Worm (Caenorhabditis elegans): Measurements from ENCODE around the gene Y9C2UA.1.

Gene Y9C2UA.1

DNA sequence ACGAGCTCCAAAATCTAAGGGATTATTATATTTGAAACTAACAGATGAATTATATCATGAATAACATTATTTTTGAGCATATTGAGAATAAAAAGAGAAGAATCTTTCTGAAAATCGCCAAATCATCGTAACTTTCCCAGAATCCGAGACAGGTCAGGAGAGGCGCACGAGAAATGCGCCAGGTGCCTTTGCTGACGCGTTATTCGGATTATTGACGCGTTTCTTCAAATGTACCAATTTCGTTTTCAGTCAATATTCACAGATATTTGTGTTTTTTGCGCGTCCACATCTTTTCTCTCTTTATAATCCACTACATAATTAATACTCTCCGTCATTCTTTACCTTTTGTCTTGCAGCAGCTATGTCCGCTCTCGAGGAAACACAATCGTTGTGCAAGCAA lies 40.4 kb upstream of the Y9C2UA.1 start, which contains the start of gene T24H10.1 (continued):
- TF ChIP-seq unc-130 (tag; optimal IDR thresholded peaks at IDR 0.05) (peak; percentile 12), pqm-1 (tag; optimal IDR thresholded peaks at IDR 0.05) (no peak), unc-86 (tag; optimal IDR thresholded peaks at IDR 0.05) (peak; percentile 71), hlh-4 (tag; optimal IDR thresholded peaks at IDR 0.05) (no peak), vab-15 (tag; optimal IDR thresholded peaks at IDR 0.05) (no peak), nhr-84 (tag; optimal IDR thresholded peaks at IDR 0.05) (no peak), tlp-1 (tag; optimal IDR thresholded peaks at IDR 0.05) (no peak), mab-9 (GFP tag; IDR thresholded peaks at IDR 0.05) (no peak), ceh-90 (tag; optimal IDR thresholded peaks at IDR 0.05) (no peak), egl-13 (tag; optimal IDR thresholded peaks at IDR 0.05) (peak; percentile 48), pag-3 (tag; optimal IDR thresholded peaks at IDR 0.05; ENCODE audit: borderline replicate concordance, insufficient read depth) (peak; percentile 20), dpl-1 (GFP tag; optimal IDR thresholded peaks at IDR 0.05) (peak; percentile 71 to 82 (median 81)), ceh-82 (tag; optimal IDR thresholded peaks at IDR 0.05) (peak; percentile 67 to 68 (median 67)), lin-15B (tag; optimal IDR thresholded peaks at IDR 0.05) (peak; percentile 10), ets-5 (GFP tag; IDR thresholded peaks at IDR 0.05) (no peak), hlh-17 (GFP tag; optimal IDR thresholded peaks at IDR 0.05; ENCODE audit: borderline replicate concordance) (no peak), nhr-19 (GFP tag; conservative IDR thresholded peaks at IDR 0.05) (peak; percentile 80), snpc-4 (tag; optimal IDR thresholded peaks at IDR 0.05) (peak; percentile 64), sptf-1 (tag; optimal IDR thresholded peaks at IDR 0.05) (no peak), fkh-10 (GFP tag; optimal IDR thresholded peaks at IDR 0.05) (no peak), lin-39 (tag; optimal IDR thresholded peaks at IDR 0.05) (peak; percentile 45), dsc-1 (tag; optimal IDR thresholded peaks at IDR 0.05) (peak; percentile 80), C34B4.2 (tag; optimal IDR thresholded peaks at IDR 0.05) (no peak), isw-1 (GFP tag; IDR thresholded peaks at IDR 0.05) (peak; percentile 61), nhr-76 (tag; optimal IDR thresholded peaks at IDR 0.05) (no peak), unc-98 (GFP tag; IDR thresholded peaks at IDR 0.05) (no peak), egl-27 (tag; optimal IDR thresholded peaks at IDR 0.05) (no peak), grh-1 (GFP tag; IDR thresholded peaks at IDR 0.05) (peak; percentile 54), blmp-1 (tag; optimal IDR thresholded peaks at IDR 0.05) (peak; percentile 18), unc-62 (GFP tag; optimal IDR thresholded peaks at IDR 0.05) (no peak), sup-37 (GFP tag; optimal IDR thresholded peaks at IDR 0.05) (peak; percentile 58), skn-1 (tag; optimal IDR thresholded peaks at IDR 0.05) (peak; percentile 64), mep-1 (tag; optimal IDR thresholded peaks at IDR 0.05) (peak; percentile 89), unc-30 (tag; optimal IDR thresholded peaks at IDR 0.05) (no peak), lir-3 (tag; optimal IDR thresholded peaks at IDR 0.05; ENCODE audit: poor library complexity) (peak; percentile 9), elt-3 (tag; optimal IDR thresholded peaks at IDR 0.05) (peak in 1 of 6 experiments; percentile 51), lin-14 (GFP tag; optimal IDR thresholded peaks at IDR 0.05) (peak; percentile 72), zip-4 (GFP tag; optimal IDR thresholded peaks at IDR 0.05) (peak; percentile 8), hpl-2 (GFP tag; optimal IDR thresholded peaks at IDR 0.05) (peak; percentile 17), mdl-1 (tag; optimal IDR thresholded peaks at IDR 0.05) (peak in 1 of 2 experiments; percentile 20), fkh-4 (tag; optimal IDR thresholded peaks at IDR 0.05; ENCODE audit: borderline replicate concordance) (no peak), lsy-2 (tag; optimal IDR thresholded peaks at IDR 0.05) (peak; percentile 80), ces-1 (GFP tag; optimal IDR thresholded peaks at IDR 0.05) (no peak), nhr-77 (tag; optimal IDR thresholded peaks at IDR 0.05) (peak; percentile 62), elt-2 (tag; optimal IDR thresholded peaks at IDR 0.05) (peak; percentile 11), sox-4 (tag; optimal IDR thresholded peaks at IDR 0.05) (peak; percentile 20), ztf-4 (tag; optimal IDR thresholded peaks at IDR 0.05) (peak; percentile 36), swsn-7 (tag; optimal IDR thresholded peaks at IDR 0.05) (peak; percentile 81), ceh-88 (GFP tag; IDR thresholded peaks at IDR 0.05) (no peak), nhr-12 (tag; optimal IDR thresholded peaks at IDR 0.05) (no peak), efl-3 (GFP tag; optimal IDR thresholded peaks at IDR 0.05) (no peak), lin-35 (GFP tag; optimal IDR thresholded peaks at IDR 0.05) (peak; percentile 82 to 87)
